Fruit fly (Drosophila melanogaster) whole organism, pupa: Measurements from ENCODE around the gene Chrac-14.

Experiments used
- CG10348 ChIP-seq: fragments of 200-800 bp; sonication (Bioruptor generic); IDR thresholded peaks from 2 replicates; pipeline ENCODE4 v1.3.6; 2022; ENCODE audit warnings: missing biosample characterization, missing genetic modification characterization
- CG12605 ChIP-seq: fragments of 200-800 bp; sonication (Bioruptor generic); IDR thresholded peaks from 2 replicates; pipeline ENCODE4 v1.3.6; 2022; ENCODE audit warnings: missing biosample characterization, missing genetic modification characterization
- CG14655 ChIP-seq: fragments of 200-800 bp; sonication (Bioruptor generic); optimal IDR thresholded peaks from 3 replicates; lab custom pipeline; 2017; ENCODE audit warnings: mild to moderate bottlenecking, missing biosample characterization, missing genetic modification reagents, missing genetic modification characterization
- CG15710 ChIP-seq: fragments of 200-800 bp; sonication (Bioruptor generic); optimal IDR thresholded peaks from 2 replicates; lab custom pipeline; 2018; ENCODE audit warnings: missing biosample characterization, mild to moderate bottlenecking, missing genetic modification characterization, moderate library complexity
- CG17806 ChIP-seq: fragments of 200-800 bp; sonication (Bioruptor generic); optimal IDR thresholded peaks from 2 replicates; lab custom pipeline; 2018; ENCODE audit warnings: missing biosample characterization, mild to moderate bottlenecking, missing genetic modification characterization, moderate library complexity
- CG32121 ChIP-seq: fragments of 200-800 bp; sonication (Bioruptor generic); IDR thresholded peaks from 2 replicates; pipeline ENCODE4 v1.3.6; 2022; ENCODE audit warnings: missing biosample characterization, missing genetic modification characterization
- CG34367 ChIP-seq: fragments of 200-800 bp; sonication (Bioruptor generic); optimal IDR thresholded peaks from 2 replicates; lab custom pipeline; 2018; ENCODE audit warnings: missing biosample characterization, mild to moderate bottlenecking, missing genetic modification characterization
- CG4496 ChIP-seq: fragments of 200-800 bp; sonication (Bioruptor generic); IDR thresholded peaks from 3 replicates; pipeline ENCODE4 v1.3.6; 2022; ENCODE audit warnings: missing biosample characterization, missing genetic modification characterization
- CG8159 ChIP-seq: fragments of 200-800 bp; sonication (Bioruptor generic); optimal IDR thresholded peaks from 3 replicates; lab custom pipeline; 2018; ENCODE audit warnings: missing biosample characterization, mild to moderate bottlenecking, missing genetic modification characterization, moderate library complexity
- D1 ChIP-seq: fragments of 200-800 bp; sonication (Bioruptor generic); optimal IDR thresholded peaks from 2 replicates; lab custom pipeline; 2018; ENCODE audit warnings: missing biosample characterization, mild to moderate bottlenecking, missing genetic modification characterization, moderate library complexity
- EcR ChIP-seq: fragments of 200-800 bp; sonication (Bioruptor generic); optimal IDR thresholded peaks from 3 replicates; lab custom pipeline; 2019; ENCODE audit warnings: missing biosample characterization, missing genetic modification characterization, mild to moderate bottlenecking, moderate library complexity, missing genetic modification reagents
- Pif1A ChIP-seq: fragments of 200-800 bp; sonication (Bioruptor generic); optimal IDR thresholded peaks from 3 replicates; lab custom pipeline; 2016; ENCODE audit warnings: missing biosample characterization, missing genetic modification characterization
- Snoo ChIP-seq: fragments of 200-800 bp; sonication (Bioruptor generic); optimal IDR thresholded peaks from 3 replicates; lab custom pipeline; 2017; ENCODE audit warnings: missing biosample characterization, mild to moderate bottlenecking, missing genetic modification characterization, inconsistent platforms
- rn ChIP-seq: fragments of 200-800 bp; sonication (Bioruptor generic); IDR thresholded peaks from 2 replicates; pipeline ENCODE4 v1.3.6; 2022; ENCODE audit warnings: missing biosample characterization, missing genetic modification characterization

DNA sequence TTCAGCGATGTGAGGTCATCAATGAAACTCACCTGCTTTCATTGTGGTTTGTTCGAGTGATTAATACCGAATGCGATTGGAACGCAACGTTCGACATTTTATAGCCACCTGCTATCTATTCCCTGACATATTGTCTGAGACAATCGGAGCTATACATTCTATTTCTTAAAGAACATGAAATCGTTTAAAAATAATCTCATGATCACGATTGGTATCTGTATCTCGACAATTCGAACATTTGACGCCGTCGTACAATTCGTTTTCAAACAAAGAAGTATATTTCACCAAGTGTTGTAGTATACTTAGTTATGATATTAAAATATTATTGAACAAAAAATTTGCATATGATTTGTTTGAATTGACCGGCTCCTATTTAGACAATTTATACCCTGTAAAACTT, 42.4 kb upstream of the Chrac-14 start, which contains the start of gene Peritrophin-15b:
- TF ChIP-seq CG14655 (GFP tag; lab: Kevin White, UChicago), result no peak
- TF ChIP-seq CG17806 (tag; lab: Kevin White, UChicago), result no peak
- TF ChIP-seq EcR (GFP tag; lab: Kevin White, UChicago), result no peak
- TF ChIP-seq CG15710 (tag; lab: Kevin White, UChicago), result no peak
- TF ChIP-seq CG12605 (GFP tag; lab: Robert Waterston, UW), result no peak
- no peak for TF ChIP-seq CG32121 (GFP tag; lab: Robert Waterston, UW)
- no peak for TF ChIP-seq CG10348 (GFP tag; lab: Robert Waterston, UW)
- TF ChIP-seq CG8159 (tag; lab: Kevin White, UChicago), result no peak
- no peak for TF ChIP-seq D1 (tag; lab: Kevin White, UChicago)
- no peak for TF ChIP-seq Pif1A (GFP tag; lab: Kevin White, UChicago)
- TF ChIP-seq CG34367 (tag; lab: Kevin White, UChicago), result no peak
- TF ChIP-seq rn (GFP tag; lab: Robert Waterston, UW), result no peak
- no peak for TF ChIP-seq Snoo (tag; lab: Kevin White, UChicago)
- no peak for TF ChIP-seq CG4496 (GFP tag; lab: Robert Waterston, UW)
